Worm (Caenorhabditis elegans) whole organism, late embryonic: ENCODE data around the gene F01D5.5.

Experiments
- C38D4.7 ChIP-seq: fragments of 200-800 bp; sonication (Bioruptor generic); optimal IDR thresholded peaks from 2 replicates; lab custom pipeline; 2018; ENCODE audit warnings: mild to moderate bottlenecking, missing genetic modification characterization, moderate library complexity, missing compliant biosample characterization
- ama-1 ChIP-seq: fragments of 150-350 bp; optimal IDR thresholded peaks from 2 replicates; lab custom pipeline; 2014
- ceh-48 ChIP-seq: sonication (generic microtip); optimal IDR thresholded peaks from 2 replicates; lab custom pipeline; 2016; ENCODE audit warnings: missing genetic modification characterization, inconsistent platforms, missing compliant biosample characterization
- elt-2 ChIP-seq: sonication (generic microtip); optimal IDR thresholded peaks from 2 replicates; lab custom pipeline; 2016; ENCODE audit warnings: missing genetic modification reagents, missing genetic modification characterization, missing compliant biosample characterization
- ets-4 ChIP-seq: sonication (generic microtip); optimal IDR thresholded peaks from 2 replicates; lab custom pipeline; 2016; ENCODE audit warnings: missing genetic modification characterization, missing compliant biosample characterization
- fkh-10 ChIP-seq: fragments of 150-350 bp; optimal IDR thresholded peaks from 2 replicates; lab custom pipeline; 2014; ENCODE audit warnings: missing biosample characterization, missing genetic modification reagents, missing genetic modification characterization
- fkh-6 ChIP-seq: sonication (generic microtip); optimal IDR thresholded peaks from 2 replicates; lab custom pipeline; 2016; ENCODE audit warnings: missing genetic modification characterization, missing compliant biosample characterization
- hlh-15 ChIP-seq: sonication (generic microtip); optimal IDR thresholded peaks from 2 replicates; lab custom pipeline; 2016; ENCODE audit warnings: missing genetic modification characterization, missing compliant biosample characterization
- pha-4 ChIP-seq: fragments of 150-350 bp; optimal IDR thresholded peaks from 2 replicates; lab custom pipeline; 2018; ENCODE audit warnings: missing biosample characterization, missing genetic modification reagents, missing genetic modification characterization
- ref-2 ChIP-seq: sonication (generic microtip); optimal IDR thresholded peaks from 2 replicates; lab custom pipeline; 2016; ENCODE audit warnings: missing genetic modification characterization, missing compliant biosample characterization
- sox-2 ChIP-seq: fragments of 200-800 bp; sonication (Bioruptor generic); IDR thresholded peaks from 2 replicates; pipeline ENCODE4 v1.3.6; 2022; ENCODE audit warnings: missing genetic modification reagents, missing genetic modification characterization, missing compliant biosample characterization
- sox-4 ChIP-seq: sonication (generic microtip); optimal IDR thresholded peaks from 2 replicates; lab custom pipeline; 2017; ENCODE audit warnings: mild to moderate bottlenecking, missing genetic modification characterization, inconsistent platforms, missing compliant biosample characterization
- tbx-2 ChIP-seq: sonication (generic microtip); optimal IDR thresholded peaks from 2 replicates; lab custom pipeline; 2016; ENCODE audit warnings: missing genetic modification characterization, missing compliant biosample characterization

ce11 chrII:13968979-13969378 lies 33.1 kb downstream of the F01D5.5 start, which contains the start of gene sre-43:
- TF ChIP-seq ref-2 (tag; lab: Kevin White, UChicago) (no peak), ceh-48 (no peak), ama-1 (lab: Kevin White, UChicago) (no peak), fkh-10 (GFP tag; lab: Kevin White, UChicago) (no peak), elt-2 (tag; lab: Kevin White, UChicago) (no peak), sox-4 (no peak), hlh-15 (tag; lab: Kevin White, UChicago) (no peak), sox-2 (no peak), fkh-6 (tag; lab: Kevin White, UChicago) (no peak), tbx-2 (tag; lab: Kevin White, UChicago) (no peak), C38D4.7 (no peak), pha-4 (tag; lab: Kevin White, UChicago) (no peak), ets-4 (tag; lab: Kevin White, UChicago) (no peak)
